Worm (Caenorhabditis elegans) whole organism, L4/young adult: Measurements from ENCODE around the gene F48G7.4.

Source experiments
- W03F9.2 ChIP-seq: fragments of 150-350 bp; optimal IDR thresholded peaks from 2 replicates; lab custom pipeline; 2014; ENCODE audit warnings: missing biosample characterization, missing genetic modification characterization
- dao-5 ChIP-seq: sonication (generic microtip); optimal IDR thresholded peaks from 2 replicates; lab custom pipeline; 2016; ENCODE audit warnings: missing genotype, missing genetic modification characterization, moderate library complexity, missing compliant biosample characterization
- him-1 ChIP-seq: sonication (generic microtip); optimal IDR thresholded peaks from 2 replicates; lab custom pipeline; 2016; ENCODE audit warnings: missing genotype, missing genetic modification reagents, missing genetic modification characterization, missing compliant biosample characterization

DNA sequence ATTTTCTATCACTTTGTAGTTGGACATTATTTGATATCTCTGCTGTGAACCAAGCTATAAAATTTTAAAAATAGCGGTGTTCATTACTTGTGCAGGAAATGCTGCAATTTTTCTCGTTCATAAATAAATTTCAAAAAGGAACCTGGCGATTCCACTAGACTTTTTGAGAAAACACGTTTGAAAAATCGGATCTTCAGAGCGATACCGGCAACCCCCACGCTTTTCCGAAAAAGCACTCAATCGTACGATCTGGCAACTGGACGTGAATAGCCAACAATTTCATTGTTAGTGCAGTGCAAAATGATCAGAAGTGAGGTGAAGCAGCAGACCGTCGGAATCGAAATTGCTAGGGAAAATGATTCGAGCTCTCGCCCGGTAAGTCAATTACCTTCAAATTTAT is 37.6 kb upstream of the F48G7.4 start, which contains the start of gene nstp-7:
- TF ChIP-seq dao-5 (tag; lab: Kevin White, UChicago) (no peak), him-1 (tag; lab: Kevin White, UChicago) (no peak), W03F9.2 (tag; lab: Kevin White, UChicago) (no peak)
